Worm (Caenorhabditis elegans) whole organism, late embryonic: Measurements from ENCODE around the gene twk-48.

Experiments used
- C08G9.2 ChIP-seq: sonication (generic microtip); optimal IDR thresholded peaks from 2 replicates; lab custom pipeline; 2016; ENCODE audit warnings: mild to moderate bottlenecking, missing genetic modification characterization, moderate library complexity, missing compliant biosample characterization
- K02D7.2 ChIP-seq: sonication (generic microtip); optimal IDR thresholded peaks from 2 replicates; lab custom pipeline; 2017; ENCODE audit warnings: mild to moderate bottlenecking, missing genetic modification characterization, missing compliant biosample characterization
- Y22D7AL.16 ChIP-seq: sonication (generic microtip); optimal IDR thresholded peaks from 2 replicates; lab custom pipeline; 2016; ENCODE audit warnings: missing genetic modification characterization, missing compliant biosample characterization
- ahr-1 ChIP-seq: sonication (generic microtip); optimal IDR thresholded peaks from 2 replicates; lab custom pipeline; 2016; ENCODE audit warnings: missing genetic modification characterization, missing compliant biosample characterization
- ceh-18 ChIP-seq: sonication (generic microtip); optimal IDR thresholded peaks from 2 replicates; lab custom pipeline; 2016; ENCODE audit warnings: missing genetic modification characterization, missing compliant biosample characterization
- ceh-2 ChIP-seq: sonication (generic microtip); optimal IDR thresholded peaks from 2 replicates; lab custom pipeline; 2016; ENCODE audit warnings: missing genotype, missing genetic modification characterization, missing compliant biosample characterization
- ceh-34 ChIP-seq: sonication (generic microtip); optimal IDR thresholded peaks from 2 replicates; lab custom pipeline; 2016; ENCODE audit warnings: mild to moderate bottlenecking, missing genetic modification characterization, missing compliant biosample characterization
- ceh-45 ChIP-seq: fragments of 200-800 bp; sonication (Bioruptor generic); IDR thresholded peaks from 2 replicates; pipeline ENCODE4 v1.3.6; 2022; ENCODE audit warnings: missing genetic modification reagents, missing genetic modification characterization, missing compliant biosample characterization
- ceh-48 ChIP-seq: sonication (generic microtip); optimal IDR thresholded peaks from 2 replicates; lab custom pipeline; 2016; ENCODE audit warnings: missing genetic modification characterization, inconsistent platforms, missing compliant biosample characterization
- ceh-6 ChIP-seq: fragments of 200-800 bp; sonication (Bioruptor generic); optimal IDR thresholded peaks from 2 replicates; lab custom pipeline; 2018; ENCODE audit warnings: mild to moderate bottlenecking, missing genetic modification characterization, missing compliant biosample characterization
- ceh-9 ChIP-seq: sonication (generic microtip); optimal IDR thresholded peaks from 2 replicates; lab custom pipeline; 2016; ENCODE audit warnings: mild to moderate bottlenecking, missing genetic modification characterization, inconsistent platforms, missing compliant biosample characterization
- dmd-4 ChIP-seq: sonication (generic microtip); optimal IDR thresholded peaks from 2 replicates; lab custom pipeline; 2016; ENCODE audit warnings: borderline replicate concordance, missing genetic modification characterization, missing compliant biosample characterization
- elt-2 ChIP-seq: sonication (generic microtip); optimal IDR thresholded peaks from 2 replicates; lab custom pipeline; 2016; ENCODE audit warnings: missing genetic modification reagents, missing genetic modification characterization, missing compliant biosample characterization
- fax-1 ChIP-seq: sonication (generic microtip); optimal IDR thresholded peaks from 2 replicates; lab custom pipeline; 2016; ENCODE audit warnings: missing genotype, missing genetic modification characterization, missing compliant biosample characterization
- fkh-10 ChIP-seq: fragments of 150-350 bp; optimal IDR thresholded peaks from 2 replicates; lab custom pipeline; 2014; ENCODE audit warnings: missing biosample characterization, missing genetic modification reagents, missing genetic modification characterization
- hlh-13 ChIP-seq: fragments of 200-800 bp; sonication (Bioruptor generic); optimal IDR thresholded peaks from 2 replicates; lab custom pipeline; 2018; ENCODE audit warnings: mild to moderate bottlenecking, missing genetic modification characterization, missing compliant biosample characterization
- hlh-30 ChIP-seq: sonication (generic microtip); optimal IDR thresholded peaks from 2 replicates; lab custom pipeline; 2017; ENCODE audit warnings: antibody characterized with exemption, missing genetic modification characterization, missing compliant biosample characterization; ENCODE audit not compliant: insufficient read depth
- hlh-6 ChIP-seq: sonication (generic microtip); optimal IDR thresholded peaks from 2 replicates; lab custom pipeline; 2016; ENCODE audit warnings: missing genotype, missing genetic modification characterization, missing compliant biosample characterization
- hlh-8 ChIP-seq: sonication (generic microtip); optimal IDR thresholded peaks from 2 replicates; lab custom pipeline; 2016; ENCODE audit warnings: missing genotype, missing genetic modification characterization, missing compliant biosample characterization
- lim-6 ChIP-seq: sonication (generic microtip); optimal IDR thresholded peaks from 2 replicates; lab custom pipeline; 2016; ENCODE audit warnings: missing genetic modification characterization, missing compliant biosample characterization
- lin-11 ChIP-seq: fragments of 200-800 bp; sonication (Bioruptor generic); optimal IDR thresholded peaks from 2 replicates; lab custom pipeline; 2018; ENCODE audit warnings: mild to moderate bottlenecking, missing genetic modification characterization, missing compliant biosample characterization
- mec-3 ChIP-seq: sonication (generic microtip); optimal IDR thresholded peaks from 2 replicates; lab custom pipeline; 2016; ENCODE audit warnings: borderline replicate concordance, missing genetic modification characterization, missing compliant biosample characterization
- nfya-1 ChIP-seq: sonication (generic microtip); optimal IDR thresholded peaks from 2 replicates; lab custom pipeline; 2017; ENCODE audit warnings: missing genetic modification characterization, mild to moderate bottlenecking, missing compliant biosample characterization, antibody characterized with exemption, moderate library complexity
- nhr-11 ChIP-seq: fragments of 150-350 bp; optimal IDR thresholded peaks from 2 replicates; lab custom pipeline; 2014; ENCODE audit warnings: missing biosample characterization, missing genetic modification characterization
- nhr-232 ChIP-seq: sonication (generic microtip); optimal IDR thresholded peaks from 2 replicates; lab custom pipeline; 2016; ENCODE audit warnings: missing genetic modification characterization, missing compliant biosample characterization
- npax-4 ChIP-seq: sonication (generic microtip); optimal IDR thresholded peaks from 2 replicates; lab custom pipeline; 2016; ENCODE audit warnings: missing genetic modification characterization, missing compliant biosample characterization
- odd-2 ChIP-seq: sonication (generic microtip); optimal IDR thresholded peaks from 2 replicates; lab custom pipeline; 2017; ENCODE audit warnings: antibody characterized with exemption, mild to moderate bottlenecking, missing genetic modification characterization, missing compliant biosample characterization
- pax-1 ChIP-seq: fragments of 150-350 bp; optimal IDR thresholded peaks from 2 replicates; lab custom pipeline; 2014; ENCODE audit warnings: missing biosample characterization, missing genetic modification characterization
- pha-4 ChIP-seq: fragments of 150-350 bp; optimal IDR thresholded peaks from 2 replicates; lab custom pipeline; 2018; ENCODE audit warnings: missing biosample characterization, missing genetic modification reagents, missing genetic modification characterization
- ref-2 ChIP-seq: sonication (generic microtip); optimal IDR thresholded peaks from 2 replicates; lab custom pipeline; 2016; ENCODE audit warnings: missing genetic modification characterization, missing compliant biosample characterization
- rnt-1 ChIP-seq: sonication (generic microtip); optimal IDR thresholded peaks from 2 replicates; lab custom pipeline; 2016; ENCODE audit warnings: missing genetic modification characterization, missing compliant biosample characterization
- sdc-2 ChIP-seq: sonication (generic microtip); optimal IDR thresholded peaks from 2 replicates; lab custom pipeline; 2016; ENCODE audit warnings: missing genotype, missing genetic modification characterization, missing compliant biosample characterization
- sox-4 ChIP-seq: sonication (generic microtip); optimal IDR thresholded peaks from 2 replicates; lab custom pipeline; 2017; ENCODE audit warnings: mild to moderate bottlenecking, missing genetic modification characterization, inconsistent platforms, missing compliant biosample characterization
- tbx-2 ChIP-seq: sonication (generic microtip); optimal IDR thresholded peaks from 2 replicates; lab custom pipeline; 2016; ENCODE audit warnings: missing genetic modification characterization, missing compliant biosample characterization
- tbx-7 ChIP-seq: sonication (generic microtip); optimal IDR thresholded peaks from 2 replicates; lab custom pipeline; 2016; ENCODE audit warnings: missing genotype, missing genetic modification characterization, missing compliant biosample characterization
- ttx-3 ChIP-seq: sonication (generic microtip); optimal IDR thresholded peaks from 2 replicates; lab custom pipeline; 2016; ENCODE audit warnings: missing genetic modification reagents, missing genetic modification characterization, missing compliant biosample characterization
- unc-42 ChIP-seq: sonication (generic microtip); optimal IDR thresholded peaks from 2 replicates; lab custom pipeline; 2016; ENCODE audit warnings: missing genotype, missing genetic modification characterization, missing compliant biosample characterization
- unc-86 ChIP-seq: sonication (generic microtip); optimal IDR thresholded peaks from 2 replicates; lab custom pipeline; 2016; ENCODE audit warnings: missing genetic modification characterization, missing compliant biosample characterization

twk-48 gene

DNA sequence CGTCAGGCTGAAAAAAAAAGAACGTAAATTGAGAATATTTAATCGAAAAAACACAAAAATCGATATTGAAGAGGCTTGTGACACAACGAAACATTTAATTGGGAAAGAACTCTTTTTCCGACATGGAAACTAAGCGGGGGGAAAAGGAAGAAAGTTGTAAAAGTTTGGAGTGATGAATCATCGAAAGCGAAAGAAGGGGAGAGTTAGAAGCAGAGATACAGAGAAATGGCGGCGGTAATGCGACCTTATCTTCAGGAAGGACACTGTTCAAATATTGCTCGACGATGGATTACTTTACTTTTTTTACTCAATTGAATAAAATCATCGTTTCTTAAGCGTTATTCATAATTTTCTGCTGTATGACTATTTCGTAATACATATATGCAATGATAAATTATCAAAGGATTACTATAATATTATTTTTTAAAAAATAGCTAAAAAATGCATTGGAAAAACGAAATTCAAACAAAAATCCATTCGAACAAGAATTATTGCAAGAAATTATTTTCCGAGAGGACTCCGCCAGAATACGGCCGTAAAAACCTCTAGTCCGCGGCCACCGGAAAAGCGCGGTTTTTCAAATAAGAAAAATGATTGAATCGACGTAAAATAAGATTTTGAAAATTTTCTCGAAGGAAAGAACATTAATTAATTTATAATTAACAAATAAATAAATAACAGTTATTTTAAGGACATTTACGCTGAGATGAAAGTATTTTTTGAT, 7.4 kb downstream of the twk-48 start, which contains the start of gene dhhc-4 (continued):
- TF ChIP-seq hlh-13 (GFP tag; lab: Kevin White, UChicago) (no peak), sox-4 (tag; lab: Kevin White, UChicago) (no peak), elt-2 (tag; lab: Kevin White, UChicago) (peak; percentile 79), mec-3 (tag; lab: Kevin White, UChicago) (no peak), C08G9.2 (peak; percentile 92), hlh-8 (peak; percentile 81), hlh-30 (tag; lab: Kevin White, UChicago) (no peak), unc-86 (tag; lab: Kevin White, UChicago) (peak; percentile 58), ceh-48 (no peak), rnt-1 (tag; lab: Kevin White, UChicago) (peak; percentile 10), K02D7.2 (no peak), npax-4 (no peak), ceh-9 (no peak), ceh-34 (tag; lab: Kevin White, UChicago) (peak; percentile 19), pax-1 (tag; lab: Kevin White, UChicago) (no peak), tbx-7 (tag; lab: Kevin White, UChicago) (peak; percentile 79), odd-2 (tag; lab: Kevin White, UChicago) (no peak), ahr-1 (tag; lab: Kevin White, UChicago) (peak; percentile 6), lim-6 (tag; lab: Kevin White, UChicago) (no peak), nhr-11 (tag; lab: Kevin White, UChicago) (no peak), ttx-3 (tag; lab: Kevin White, UChicago) (peak; percentile 46), tbx-2 (peak; percentile 81), sdc-2 (tag; lab: Kevin White, UChicago) (no peak), ceh-6 (GFP tag; lab: Kevin White, UChicago) (no peak), pha-4 (no peak), fax-1 (tag; lab: Kevin White, UChicago) (peak; percentile 23), Y22D7AL.16 (tag; lab: Kevin White, UChicago) (no peak), hlh-6 (peak; percentile 13), ceh-2 (tag; lab: Kevin White, UChicago) (peak; percentile 91), dmd-4 (no peak), nhr-232 (tag; lab: Kevin White, UChicago) (no peak), unc-42 (tag; lab: Kevin White, UChicago) (no peak), fkh-10 (GFP tag; lab: Kevin White, UChicago) (no peak), ceh-18 (no peak), lin-11 (tag; lab: Kevin White, UChicago) (no peak), ref-2 (tag; lab: Kevin White, UChicago) (peak; percentile 9)
- TF ChIP-seq, all 69 proteins: peak for 22

DNA sequence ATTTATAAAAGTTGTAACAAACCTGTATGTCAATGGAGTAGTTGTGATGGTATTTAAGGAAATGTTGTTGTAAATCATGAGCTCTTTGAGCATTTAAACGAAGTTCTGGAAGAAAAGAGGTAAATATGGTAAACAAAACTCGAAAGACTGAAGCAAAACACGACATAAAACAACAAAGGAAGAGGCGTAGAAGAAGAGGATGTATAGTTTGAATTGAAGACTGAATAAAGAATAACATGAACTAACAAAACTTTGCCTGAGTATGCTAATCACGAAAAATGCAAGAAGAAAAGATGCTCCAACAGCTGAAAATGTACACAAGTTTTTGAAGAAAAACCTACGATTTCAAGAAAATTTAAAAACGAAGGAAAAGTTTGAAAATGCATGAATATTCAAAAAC, 10.5 kb downstream of the twk-48 start, which contains the start of gene ZK757.1:
Gene ZK757.1 (minus strand): TSS at position 101 of the 400 bp plus-strand sequence.
- TF ChIP-seq ceh-48 = no peak

DNA sequence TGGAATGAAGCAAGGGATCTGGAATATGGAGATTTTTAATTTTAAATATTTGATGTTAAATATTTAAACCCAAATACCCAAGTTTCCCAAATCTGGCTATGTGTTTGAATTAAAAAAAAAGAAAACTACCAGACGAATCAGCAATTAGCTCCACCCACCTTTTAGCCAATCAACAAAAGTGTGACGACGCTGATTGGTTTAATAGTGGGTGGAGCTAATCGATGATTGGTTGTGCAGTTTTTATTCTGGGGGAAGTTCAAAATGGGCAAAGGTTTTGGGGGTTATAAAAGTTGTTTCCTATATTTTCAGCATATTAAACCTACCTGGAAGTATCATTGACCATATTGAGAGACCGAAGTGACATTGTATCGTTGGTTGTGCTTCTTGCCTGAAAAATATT, 14.0 kb downstream of the twk-48 start:
- TF ChIP-seq hlh-6 (no peak), ceh-45 (GFP tag; lab: Robert Waterston, UW) (no peak), dmd-4 (no peak), unc-86 (tag; lab: Kevin White, UChicago) (no peak), nfya-1 (peak; percentile 57)
